Fruit fly (Drosophila melanogaster) whole organism: ENCODE measurements around the gene eIF1.

Source experiments
- CG8478 ChIP-seq: fragments of >200 bp; optimal IDR thresholded peaks from 2 replicates; lab custom pipeline; 2018; ENCODE audit warnings: inconsistent platforms
- pan ChIP-seq: fragments of >200 bp; optimal IDR thresholded peaks from 2 replicates; lab custom pipeline; 2017

dm6 chr3L:3198447-3199402, 24.4 kb upstream of the eIF1 start, which contains the start of the genes CG32276 and gry:
- TF ChIP-seq CG8478 (lab: Kevin White, UChicago) (no peak), pan (lab: Kevin White, UChicago) (no peak)
